Worm (Caenorhabditis elegans) whole organism, young adult: ENCODE data around the gene fbxa-82.

Experiments used
- B0261.1 ChIP-seq: sonication (generic microtip); optimal IDR thresholded peaks from 2 replicates; lab custom pipeline; 2016; ENCODE audit warnings: mild to moderate bottlenecking, missing genetic modification characterization, moderate library complexity, missing compliant biosample characterization
- C06A6.2 ChIP-seq: fragments of 200-800 bp; sonication (Bioruptor generic); conservative IDR thresholded peaks from 2 replicates; pipeline ENCODE4 v1.3.6; 2022; ENCODE audit warnings: missing genetic modification characterization, missing compliant biosample characterization
- ceh-91 ChIP-seq: fragments of 200-800 bp; sonication (Bioruptor generic); IDR thresholded peaks from 2 replicates; pipeline ENCODE4 v1.3.6; 2022; ENCODE audit warnings: missing genetic modification reagents, missing genetic modification characterization, missing compliant biosample characterization
- ets-4 ChIP-seq: fragments of 200-800 bp; sonication (Bioruptor generic); optimal IDR thresholded peaks from 2 replicates; lab custom pipeline; 2018; ENCODE audit warnings: mild to moderate bottlenecking, missing genetic modification characterization, missing compliant biosample characterization
- hmg-1.2 ChIP-seq: fragments of 200-800 bp; sonication (Bioruptor generic); IDR thresholded peaks from 2 replicates; pipeline ENCODE4 v1.3.6; 2022; ENCODE audit warnings: missing genetic modification reagents, missing genetic modification characterization, missing compliant biosample characterization
- hsf-1 ChIP-seq: fragments of 200-800 bp; sonication (Bioruptor generic); IDR thresholded peaks from 2 replicates; pipeline ENCODE4 v1.3.6; 2022; ENCODE audit warnings: missing genetic modification reagents, missing genetic modification characterization, missing compliant biosample characterization
- lin-54 ChIP-seq: fragments of 200-800 bp; sonication (Bioruptor generic); optimal IDR thresholded peaks from 2 replicates; lab custom pipeline; 2018; ENCODE audit warnings: mild to moderate bottlenecking, missing genetic modification characterization, missing compliant biosample characterization
- madf-8 ChIP-seq: fragments of 200-800 bp; sonication (Bioruptor generic); conservative IDR thresholded peaks from 2 replicates; pipeline ENCODE4 v1.3.6; 2022; ENCODE audit warnings: missing genetic modification reagents, missing genetic modification characterization, missing compliant biosample characterization
- mes-4 ChIP-seq: sonication (generic microtip); optimal IDR thresholded peaks from 2 replicates; lab custom pipeline; 2016; ENCODE audit warnings: missing genotype, missing genetic modification characterization, missing compliant biosample characterization
- nfya-1 ChIP-seq: sonication (generic microtip); optimal IDR thresholded peaks from 2 replicates; lab custom pipeline; 2017; ENCODE audit warnings: antibody characterized with exemption, missing compliant biosample characterization, missing genetic modification characterization, borderline replicate concordance; ENCODE audit not compliant: insufficient read depth
- nhr-120 ChIP-seq: fragments of 200-800 bp; sonication (Bioruptor generic); IDR thresholded peaks from 2 replicates; pipeline ENCODE4 v1.3.6; 2022; ENCODE audit warnings: missing genetic modification characterization, missing compliant biosample characterization
- unc-62 ChIP-seq: fragments of 150-350 bp; optimal IDR thresholded peaks from 2 replicates; lab custom pipeline; 2014; ENCODE audit warnings: missing biosample characterization, missing genetic modification reagents, missing genetic modification characterization

- TF ChIP-seq madf-8 (no peak), nfya-1 (no peak), hmg-1.2 (GFP tag; lab: Robert Waterston, UW) (no peak), ets-4 (GFP tag; lab: Kevin White, UChicago) (no peak), B0261.1 (tag; lab: Kevin White, UChicago) (no peak), C06A6.2 (GFP tag; lab: Robert Waterston, UW) (no peak), hsf-1 (no peak), nhr-120 (no peak), mes-4 (tag; lab: Kevin White, UChicago) (no peak), unc-62 (GFP tag; lab: Kevin White, UChicago) (no peak), lin-54 (GFP tag; lab: Kevin White, UChicago) (no peak), ceh-91 (GFP tag; lab: Robert Waterston, UW) (no peak)
Measured at ce11 chrV:15065068-15065744, 12.9 kb upstream of the fbxa-82 start, which contains the start of gene C25D7.9.
